Fruit fly (Drosophila melanogaster) whole organism, embryonic: Measurements from ENCODE around the gene CG4074.
A peak's percentile ranks its signal among the peaks of the same experiment; 100 is the strongest.

ENCODE experiments used
- CG10147 ChIP-seq: fragments of 200-800 bp; sonication (Bioruptor generic); optimal IDR thresholded peaks from 2 replicates; lab custom pipeline; 2019; ENCODE audit warnings: missing biosample characterization, mild to moderate bottlenecking, missing genetic modification characterization, moderate library complexity
- CG10267 ChIP-seq: fragments of 200-800 bp; sonication (Bioruptor generic); optimal IDR thresholded peaks from 2 replicates; lab custom pipeline; 2018; ENCODE audit warnings: missing biosample characterization, mild to moderate bottlenecking, missing genetic modification characterization, moderate library complexity
- CG10979 ChIP-seq: fragments of 200-800 bp; sonication (Bioruptor generic); optimal IDR thresholded peaks from 2 replicates; lab custom pipeline; 2018; ENCODE audit warnings: missing biosample characterization, mild to moderate bottlenecking, missing genetic modification characterization, moderate library complexity
- CG11085 ChIP-seq: fragments of 200-800 bp; sonication (Bioruptor generic); IDR thresholded peaks from 2 replicates; pipeline ENCODE4 v1.3.6; 2022; ENCODE audit warnings: missing biosample characterization, missing genetic modification characterization
- CG11093 ChIP-seq: fragments of 200-800 bp; sonication (Bioruptor generic); IDR thresholded peaks from 3 replicates; pipeline ENCODE4 v1.3.6; 2022; ENCODE audit warnings: missing biosample characterization, missing genetic modification characterization
- CG11504 ChIP-seq: fragments of 200-800 bp; sonication (Bioruptor generic); optimal IDR thresholded peaks from 3 replicates; lab custom pipeline; 2019; ENCODE audit warnings: missing biosample characterization, mild to moderate bottlenecking, missing genetic modification characterization, moderate library complexity
- CG12769 ChIP-seq: fragments of 200-800 bp; sonication (Bioruptor generic); optimal IDR thresholded peaks from 2 replicates; lab custom pipeline; 2019; ENCODE audit warnings: missing biosample characterization, mild to moderate bottlenecking, missing genetic modification characterization, moderate library complexity
- CG15269 ChIP-seq: fragments of 200-800 bp; sonication (Bioruptor generic); optimal IDR thresholded peaks from 2 replicates; lab custom pipeline; 2018; ENCODE audit warnings: missing biosample characterization, mild to moderate bottlenecking, missing genetic modification characterization, moderate library complexity
- CG17385 ChIP-seq: fragments of 200-800 bp; sonication (Bioruptor generic); optimal IDR thresholded peaks from 3 replicates; lab custom pipeline; 2018; ENCODE audit warnings: missing biosample characterization, mild to moderate bottlenecking, missing genetic modification characterization
- CG1832 ChIP-seq: fragments of 200-800 bp; sonication (Bioruptor generic); optimal IDR thresholded peaks from 2 replicates; lab custom pipeline; 2017; ENCODE audit warnings: missing biosample characterization, mild to moderate bottlenecking, missing genetic modification characterization, inconsistent platforms
- CG31224 ChIP-seq: fragments of 200-800 bp; sonication (Bioruptor generic); IDR thresholded peaks from 2 replicates; pipeline ENCODE4 v1.3.6; 2022; ENCODE audit warnings: missing biosample characterization, missing genetic modification characterization
- CG31365 ChIP-seq: fragments of 200-800 bp; sonication (Bioruptor generic); optimal IDR thresholded peaks from 2 replicates; lab custom pipeline; 2018; ENCODE audit warnings: missing biosample characterization, mild to moderate bottlenecking, missing genetic modification characterization
- CG3163 ChIP-seq: fragments of 200-800 bp; sonication (Bioruptor generic); optimal IDR thresholded peaks from 3 replicates; lab custom pipeline; 2016; ENCODE audit warnings: missing biosample characterization, missing genetic modification characterization
- CG3281 ChIP-seq: fragments of 200-800 bp; sonication (Bioruptor generic); optimal IDR thresholded peaks from 3 replicates; lab custom pipeline; 2017; ENCODE audit warnings: missing biosample characterization, mild to moderate bottlenecking, missing genetic modification characterization
- CG42726 ChIP-seq: fragments of 200-800 bp; sonication (Bioruptor generic); IDR thresholded peaks from 2 replicates; pipeline ENCODE4 v1.3.6; 2022; ENCODE audit warnings: missing biosample characterization, missing genetic modification characterization; ENCODE audit not compliant: partially characterized antibody
- CG7987 ChIP-seq: fragments of 200-800 bp; sonication (Bioruptor generic); optimal IDR thresholded peaks from 2 replicates; lab custom pipeline; 2018; ENCODE audit warnings: missing biosample characterization, mild to moderate bottlenecking, missing genetic modification characterization, moderate library complexity
- CG9797 ChIP-seq: fragments of 200-800 bp; sonication (Bioruptor generic); optimal IDR thresholded peaks from 3 replicates; lab custom pipeline; 2018; ENCODE audit warnings: missing biosample characterization, mild to moderate bottlenecking, missing genetic modification characterization
- CG9932 ChIP-seq: fragments of 200-800 bp; sonication (Bioruptor generic); IDR thresholded peaks from 2 replicates; pipeline ENCODE4 v1.3.6; 2022; ENCODE audit warnings: missing biosample characterization, missing genetic modification characterization
- Dll ChIP-seq: fragments of 200-800 bp; sonication (Bioruptor generic); IDR thresholded peaks from 4 replicates; pipeline ENCODE4 v1.3.6; 2022; ENCODE audit warnings: missing biosample characterization, missing genetic modification characterization; ENCODE audit not compliant: partially characterized antibody
- Dp ChIP-seq: fragments of 200-800 bp; sonication (Bioruptor generic); optimal IDR thresholded peaks from 2 replicates; lab custom pipeline; 2018; ENCODE audit warnings: missing biosample characterization, mild to moderate bottlenecking, missing genetic modification characterization, moderate library complexity
- E2f2 ChIP-seq: fragments of 200-800 bp; sonication (Bioruptor generic); IDR thresholded peaks from 2 replicates; pipeline ENCODE4 v1.3.6; 2022; ENCODE audit warnings: missing biosample characterization, missing genetic modification characterization
- Ets97D ChIP-seq: fragments of 200-800 bp; sonication (Bioruptor generic); optimal IDR thresholded peaks from 3 replicates; lab custom pipeline; 2016; ENCODE audit warnings: missing biosample characterization, missing genetic modification characterization
- Fer1 ChIP-seq: fragments of 200-800 bp; sonication (Bioruptor generic); optimal IDR thresholded peaks from 2 replicates; lab custom pipeline; 2017; ENCODE audit warnings: missing biosample characterization, mild to moderate bottlenecking, missing genetic modification characterization
- Hand ChIP-seq: fragments of 200-800 bp; sonication (Bioruptor generic); optimal IDR thresholded peaks from 2 replicates; lab custom pipeline; 2017; ENCODE audit warnings: mild to moderate bottlenecking, missing biosample characterization, missing genetic modification reagents, missing genetic modification characterization
- Hr3 ChIP-seq: fragments of 200-800 bp; sonication (Bioruptor generic); optimal IDR thresholded peaks from 3 replicates; lab custom pipeline; 2016; ENCODE audit warnings: missing biosample characterization, missing genetic modification characterization
- Kr ChIP-seq: fragments of 200-800 bp; sonication (Bioruptor generic); optimal IDR thresholded peaks from 2 replicates; lab custom pipeline; 2017; ENCODE audit warnings: missing biosample characterization, mild to moderate bottlenecking, missing genetic modification characterization
- MTF-1 ChIP-seq: fragments of 200-800 bp; sonication (Bioruptor generic); optimal IDR thresholded peaks from 2 replicates; lab custom pipeline; 2018; ENCODE audit warnings: missing biosample characterization, mild to moderate bottlenecking, missing genetic modification characterization, borderline replicate concordance
- Med ChIP-seq: fragments of 200-800 bp; sonication (Bioruptor generic); peaks from one replicate; lab custom pipeline; 2016; ENCODE audit warnings: missing biosample characterization, missing genetic modification characterization, mild to moderate bottlenecking, inconsistent platforms, moderate library complexity
- Trl ChIP-seq, 3 experiments: fragments of >200 bp in 2 of 3; fragments of 200-800 bp in 1 of 3; sonication (Bioruptor generic) in 1 of 3; optimal IDR thresholded peaks; 2 replicates in 1 of 3; 3 replicates in 2 of 3; lab custom pipeline; 2016 to 2017; ENCODE audit warnings: missing biosample characterization in 1 of 3, missing genetic modification characterization in 1 of 3
- az2 ChIP-seq: fragments of 200-800 bp; sonication (Bioruptor generic); optimal IDR thresholded peaks from 3 replicates; lab custom pipeline; 2016; ENCODE audit warnings: missing biosample characterization, missing genetic modification characterization
- gce ChIP-seq: fragments of 200-800 bp; sonication (Bioruptor generic); IDR thresholded peaks from 3 replicates; pipeline ENCODE4 v1.3.6; 2022; ENCODE audit warnings: missing biosample characterization, missing genetic modification characterization
- grn ChIP-seq: fragments of 200-800 bp; sonication (Bioruptor generic); optimal IDR thresholded peaks from 3 replicates; lab custom pipeline; 2017; ENCODE audit warnings: missing biosample characterization, missing genetic modification characterization
- gt ChIP-seq: fragments of 200-800 bp; sonication (Bioruptor generic); IDR thresholded peaks from 2 replicates; pipeline ENCODE4 v1.3.6; 2022; ENCODE audit warnings: missing biosample characterization, missing genetic modification characterization
- jigr1 ChIP-seq: fragments of 200-800 bp; sonication (Bioruptor generic); IDR thresholded peaks from 3 replicates; pipeline ENCODE4 v1.3.6; 2022; ENCODE audit warnings: missing biosample characterization, missing genetic modification characterization
- kay ChIP-seq: fragments of 200-800 bp; sonication (Bioruptor generic); optimal IDR thresholded peaks from 2 replicates; lab custom pipeline; 2016; ENCODE audit warnings: missing biosample characterization, missing genetic modification characterization
- lbe ChIP-seq: fragments of 200-800 bp; sonication (Bioruptor generic); optimal IDR thresholded peaks from 2 replicates; lab custom pipeline; 2016; ENCODE audit warnings: missing biosample characterization, mild to moderate bottlenecking, missing genetic modification characterization
- mam ChIP-seq: fragments of 200-800 bp; sonication (Bioruptor generic); optimal IDR thresholded peaks from 3 replicates; lab custom pipeline; 2016; ENCODE audit warnings: missing biosample characterization, missing genetic modification characterization
- oc ChIP-seq: fragments of 200-800 bp; sonication (Bioruptor generic); optimal IDR thresholded peaks from 2 replicates; lab custom pipeline; 2018; ENCODE audit warnings: missing biosample characterization, mild to moderate bottlenecking, missing genetic modification characterization, moderate library complexity
- pros ChIP-seq: fragments of 200-800 bp; sonication (Bioruptor generic); optimal IDR thresholded peaks from 3 replicates; lab custom pipeline; 2019; ENCODE audit warnings: missing biosample characterization, mild to moderate bottlenecking, missing genetic modification characterization, moderate library complexity
- salm ChIP-seq: fragments of 200-800 bp; sonication (Bioruptor generic); optimal IDR thresholded peaks from 2 replicates; lab custom pipeline; 2018; ENCODE audit warnings: missing biosample characterization, mild to moderate bottlenecking, missing genetic modification characterization
- ssp ChIP-seq: fragments of 200-800 bp; sonication (Bioruptor generic); IDR thresholded peaks from 2 replicates; pipeline ENCODE4 v1.3.6; 2022; ENCODE audit warnings: missing biosample characterization, missing genetic modification characterization
- stwl ChIP-seq: fragments of 200-800 bp; sonication (Bioruptor generic); optimal IDR thresholded peaks from 3 replicates; lab custom pipeline; 2018; ENCODE audit warnings: missing biosample characterization, mild to moderate bottlenecking, missing genetic modification characterization, moderate library complexity
- trem ChIP-seq: fragments of 200-800 bp; optimal IDR thresholded peaks from 3 replicates; lab custom pipeline; 2019; ENCODE audit warnings: missing biosample characterization, mild to moderate bottlenecking, missing genetic modification characterization, moderate library complexity
- twi ChIP-seq: fragments of 200-800 bp; optimal IDR thresholded peaks from 2 replicates; lab custom pipeline; 2019; ENCODE audit warnings: missing biosample characterization, mild to moderate bottlenecking, missing genetic modification characterization, moderate library complexity
- unc-4 ChIP-seq: fragments of 200-800 bp; sonication (Bioruptor generic); IDR thresholded peaks from 2 replicates; pipeline ENCODE4 v1.3.6; 2022; ENCODE audit warnings: missing biosample characterization, missing genetic modification characterization; ENCODE audit not compliant: partially characterized antibody
- wek ChIP-seq: fragments of 200-800 bp; sonication (Bioruptor generic); optimal IDR thresholded peaks from 3 replicates; lab custom pipeline; 2018; ENCODE audit warnings: missing biosample characterization, mild to moderate bottlenecking, missing genetic modification characterization, moderate library complexity
- zen ChIP-seq: fragments of 200-800 bp; sonication (Bioruptor generic); optimal IDR thresholded peaks from 3 replicates; lab custom pipeline; 2018; ENCODE audit warnings: missing biosample characterization, mild to moderate bottlenecking, missing genetic modification characterization, moderate library complexity

CG4074 gene

DNA sequence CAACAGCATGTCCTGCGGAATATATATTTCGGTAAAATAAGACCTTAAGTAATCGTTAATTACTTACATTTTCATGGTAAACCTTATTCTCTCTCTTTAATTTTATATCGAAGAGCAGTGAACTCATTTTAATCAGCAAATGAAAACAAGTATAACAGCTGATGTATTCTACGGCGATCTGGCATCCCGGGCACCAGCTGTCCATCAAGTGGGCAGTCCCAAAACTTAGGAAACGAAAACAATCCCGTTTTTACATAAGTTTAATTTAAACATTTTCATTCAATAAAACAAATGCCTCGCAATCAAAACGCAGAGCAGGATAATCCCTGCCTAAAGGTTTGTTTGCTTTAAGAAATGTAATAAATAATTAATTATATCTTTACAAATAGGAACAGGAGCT, at the start of gene CG4074, which contains the start of gene CG4186 (continued):
- no peak for TF ChIP-seq Kr (GFP tag; lab: Kevin White, UChicago)
- peak; percentile 83 for TF ChIP-seq CG3163
- peak; percentile 60 for TF ChIP-seq Med (GFP tag; lab: Kevin White, UChicago)
- TF ChIP-seq CG31365 (tag; lab: Kevin White, UChicago) = no peak
- TF ChIP-seq zen (tag; lab: Kevin White, UChicago) = peak; percentile 17
- 0 out of 2 replicates have a peak, but pooled peaks have one; percentile 27 for TF ChIP-seq unc-4 (GFP tag; lab: Robert Waterston, UW)
- peak; percentile 68 for TF ChIP-seq Ets97D (GFP tag; lab: Kevin White, UChicago)
- TF ChIP-seq CG31224 = no peak
- no peak for TF ChIP-seq CG11093 (GFP tag; lab: Robert Waterston, UW)
- no peak for TF ChIP-seq wek (GFP tag; lab: Kevin White, UChicago)
- TF ChIP-seq Trl (optimal IDR thresholded peaks at IDR 0.05; lab: Kevin White, UChicago) = peak in 1 of 2 experiments; percentile 9
- TF ChIP-seq Trl (GFP tag; optimal IDR thresholded peaks at IDR 0.05; lab: Kevin White, UChicago) = no peak
- TF ChIP-seq grn = no peak
- no peak for TF ChIP-seq Fer1
- no peak for TF ChIP-seq Hr3 (GFP tag; lab: Kevin White, UChicago)
- TF ChIP-seq Hand = no peak
- no peak for TF ChIP-seq E2f2 (GFP tag; lab: Robert Waterston, UW)
- no peak for TF ChIP-seq mam (GFP tag; lab: Kevin White, UChicago)
- no peak for TF ChIP-seq CG1832
- TF ChIP-seq ssp (GFP tag; lab: Robert Waterston, UW) = no peak
- TF ChIP-seq Dp (GFP tag; lab: Kevin White, UChicago) = peak; percentile 28
- TF ChIP-seq CG11504 = no peak
- TF ChIP-seq CG42726 (GFP tag; lab: Robert Waterston, UW) = no peak
- TF ChIP-seq trem (tag; lab: Kevin White, UChicago) = peak; percentile 99
- peak; percentile 4 for TF ChIP-seq CG10979 (tag; lab: Kevin White, UChicago)
- peak; percentile 51 for TF ChIP-seq CG12769
- no peak for TF ChIP-seq gt (GFP tag; lab: Robert Waterston, UW)
- TF ChIP-seq CG10267 (tag; lab: Kevin White, UChicago) = peak; percentile 30
- no peak for TF ChIP-seq kay (GFP tag; lab: Kevin White, UChicago)
- no peak for TF ChIP-seq oc
- no peak for TF ChIP-seq az2
- TF ChIP-seq CG10147 (GFP tag; lab: Kevin White, UChicago) = no peak
- TF ChIP-seq CG15269 (tag; lab: Kevin White, UChicago) = no peak
- no peak for TF ChIP-seq CG9932 (GFP tag; lab: Robert Waterston, UW)
- peak; percentile 13; the same call in 1 of the 4 replicates for TF ChIP-seq Dll (GFP tag; lab: Robert Waterston, UW)
- TF ChIP-seq lbe (GFP tag; lab: Kevin White, UChicago) = peak; percentile 22
- peak; percentile 89 for TF ChIP-seq stwl (tag; lab: Kevin White, UChicago)
- TF ChIP-seq CG7987 = peak; percentile 18
- no peak for TF ChIP-seq salm
- no peak for TF ChIP-seq twi (tag; lab: Kevin White, UChicago)
- TF ChIP-seq CG17385 (GFP tag; lab: Kevin White, UChicago) = no peak
- peak; percentile 28 for TF ChIP-seq CG3281
- no peak for TF ChIP-seq MTF-1
- no peak for TF ChIP-seq pros (GFP tag; lab: Kevin White, UChicago)
- no peak for TF ChIP-seq jigr1 (GFP tag; lab: Robert Waterston, UW)
- no peak for TF ChIP-seq CG9797 (GFP tag; lab: Kevin White, UChicago)
- no peak for TF ChIP-seq CG11085
- no peak for TF ChIP-seq gce
